Fruit fly (Drosophila melanogaster): ENCODE measurements around the gene CG2162.
A peak's percentile ranks its signal among the peaks of the same experiment; 100 is the strongest.

The CG2162 gene

dm6 chr3L:3035769-3036583 lies 980 bp downstream of the CG2162 start (continued):
- no peak for TF ChIP-seq tll (GFP tag; optimal IDR thresholded peaks at IDR 0.05)
- peak; percentile 23; the same call in 1 of the 2 replicates for TF ChIP-seq MBD-R2 (GFP tag; IDR thresholded peaks at IDR 0.05)
- TF ChIP-seq sens (GFP tag), result peak; percentile 97
- TF ChIP-seq Hr51 (GFP tag; optimal IDR thresholded peaks at IDR 0.05), result peak; percentile 71 to 89
- TF ChIP-seq CG4820 (GFP tag; optimal IDR thresholded peaks at IDR 0.05), result peak; percentile 99
- no peak for TF ChIP-seq CG2129 (GFP tag; IDR thresholded peaks at IDR 0.05; ENCODE audit: partially characterized antibody)
- peak; percentile 87 for TF ChIP-seq CG1233 (GFP tag; optimal IDR thresholded peaks at IDR 0.05)
- peak; percentile 38 for TF ChIP-seq mirr (GFP tag; optimal IDR thresholded peaks at IDR 0.05)
- TF ChIP-seq CG11456 (GFP tag; IDR thresholded peaks at IDR 0.05), result peak; percentile 67; the same call in 1 of the 3 replicates
- TF ChIP-seq D19A (tag; optimal IDR thresholded peaks at IDR 0.05), result peak; percentile 81
- peak; percentile 77 for TF ChIP-seq CG11723 (GFP tag; optimal IDR thresholded peaks at IDR 0.05)
- TF ChIP-seq Dp (GFP tag; optimal IDR thresholded peaks at IDR 0.05), result no peak
- no peak for TF ChIP-seq Opbp (GFP tag; IDR thresholded peaks at IDR 0.05; ENCODE audit: partially characterized antibody)
- peak; percentile 75 to 79 for TF ChIP-seq chif (GFP tag; optimal IDR thresholded peaks at IDR 0.05)
- no peak for TF ChIP-seq gfzf (GFP tag; optimal IDR thresholded peaks at IDR 0.05)
- peak; percentile 76 for TF ChIP-seq ems (GFP tag; optimal IDR thresholded peaks at IDR 0.05)
- TF ChIP-seq jumu (GFP tag; optimal IDR thresholded peaks at IDR 0.05), result peak; percentile 50
- peak; percentile 13 for TF ChIP-seq maf-S (GFP tag; optimal IDR thresholded peaks at IDR 0.05)
- TF ChIP-seq E2f1 (GFP tag; IDR thresholded peaks at IDR 0.05), result peak; percentile 55; the same call in 1 of the 2 replicates
- TF ChIP-seq CG18011 (GFP tag; optimal IDR thresholded peaks at IDR 0.05), result peak; percentile 60
- TF ChIP-seq CG12744 (GFP tag; optimal IDR thresholded peaks at IDR 0.05), result peak; percentile 44
- TF ChIP-seq CG6765 (GFP tag; optimal IDR thresholded peaks at IDR 0.05), result peak; percentile 85
- peak; percentile 46 for TF ChIP-seq CG7928 (GFP tag; optimal IDR thresholded peaks at IDR 0.05)
- 0 out of 2 replicates have a peak, but pooled peaks have one; percentile 25 for TF ChIP-seq CG32772 (GFP tag; IDR thresholded peaks at IDR 0.05)
- peak; percentile 64 for TF ChIP-seq Mes4 (GFP tag; optimal IDR thresholded peaks at IDR 0.05)
- TF ChIP-seq CG7987 (GFP tag; optimal IDR thresholded peaks at IDR 0.05), result peak; percentile 46
- TF ChIP-seq gem (tag; optimal IDR thresholded peaks at IDR 0.05), result peak; percentile 92
- TF ChIP-seq Deaf1 (tag; optimal IDR thresholded peaks at IDR 0.05), result peak; percentile 56
- TF ChIP-seq CG1792 (GFP tag; optimal IDR thresholded peaks at IDR 0.05), result peak; percentile 54
- no peak for TF ChIP-seq mld (GFP tag; IDR thresholded peaks at IDR 0.05; ENCODE audit: partially characterized antibody)
- peak; percentile 63 for TF ChIP-seq CG8359 (GFP tag; optimal IDR thresholded peaks at IDR 0.05; ENCODE audit: borderline replicate concordance)
- TF ChIP-seq tx (GFP tag; optimal IDR thresholded peaks at IDR 0.05), result peak; percentile 55
- TF ChIP-seq Rx (GFP tag; IDR thresholded peaks at IDR 0.05), result no peak
- peak; percentile 58 for TF ChIP-seq CG6654 (GFP tag; optimal IDR thresholded peaks at IDR 0.05)
- TF ChIP-seq Oli (tag; optimal IDR thresholded peaks at IDR 0.05), result peak; percentile 86
- TF ChIP-seq cwo (GFP tag; optimal IDR thresholded peaks at IDR 0.05), result peak; percentile 84
- 0 out of 2 replicates have a peak, but pooled peaks have one; percentile 27 for TF ChIP-seq ssp (GFP tag; IDR thresholded peaks at IDR 0.05)
- peak in 1 of 2 experiments; percentile 78 for TF ChIP-seq Eip74EF (GFP tag; optimal IDR thresholded peaks at IDR 0.05)
- TF ChIP-seq ap (GFP tag; IDR thresholded peaks at IDR 0.05), result peak; percentile 76
- TF ChIP-seq lola (GFP tag; optimal IDR thresholded peaks at IDR 0.05), result peak in 1 of 3 experiments; percentile 90
- TF ChIP-seq da (GFP tag; optimal IDR thresholded peaks at IDR 0.05), result peak; percentile 14
- 0 out of 4 replicates have a peak, but pooled peaks have one; percentile 29 for TF ChIP-seq Dll (GFP tag; IDR thresholded peaks at IDR 0.05; ENCODE audit: partially characterized antibody)
- TF ChIP-seq CG10321 (GFP tag; IDR thresholded peaks at IDR 0.05), result no peak; the same call in 1 of the 2 replicates
- peak; percentile 53 for TF ChIP-seq pum (GFP tag; optimal IDR thresholded peaks at IDR 0.05)
- no peak for TF ChIP-seq dan (GFP tag; IDR thresholded peaks at IDR 0.05)
- peak; percentile 67; the same call in 1 of the 2 replicates for TF ChIP-seq Nf-YA (GFP tag; IDR thresholded peaks at IDR 0.05)
- peak; percentile 4 for TF ChIP-seq NC2β (GFP tag; optimal IDR thresholded peaks at IDR 0.05)
